Fruit fly (Drosophila melanogaster) whole organism, embryonic: ENCODE data around the gene CG14082.

Experiments
- CG11085 ChIP-seq: fragments of 200-800 bp; sonication (Bioruptor generic); IDR thresholded peaks from 2 replicates; pipeline ENCODE4 v1.3.6; 2022; ENCODE audit warnings: missing biosample characterization, missing genetic modification characterization
- CG11504 ChIP-seq: fragments of 200-800 bp; sonication (Bioruptor generic); optimal IDR thresholded peaks from 3 replicates; lab custom pipeline; 2019; ENCODE audit warnings: missing biosample characterization, mild to moderate bottlenecking, missing genetic modification characterization, moderate library complexity
- CG11695 ChIP-seq: fragments of 200-800 bp; sonication (Bioruptor generic); IDR thresholded peaks from 3 replicates; pipeline ENCODE4 v1.3.6; 2022; ENCODE audit warnings: missing biosample characterization, missing genetic modification characterization
- CG12104 ChIP-seq: fragments of 200-800 bp; sonication (Bioruptor generic); optimal IDR thresholded peaks from 3 replicates; lab custom pipeline; 2016; ENCODE audit warnings: missing biosample characterization, missing genetic modification characterization
- CG12219 ChIP-seq: fragments of 200-800 bp; sonication (Bioruptor generic); optimal IDR thresholded peaks from 3 replicates; lab custom pipeline; 2018; ENCODE audit warnings: missing biosample characterization, mild to moderate bottlenecking, missing genetic modification characterization
- CG12659 ChIP-seq: fragments of 200-800 bp; sonication (Bioruptor generic); optimal IDR thresholded peaks from 3 replicates; lab custom pipeline; 2017; ENCODE audit warnings: mild to moderate bottlenecking, missing biosample characterization, missing genetic modification reagents, missing genetic modification characterization
- CG13123 ChIP-seq: fragments of 200-800 bp; sonication (Bioruptor generic); optimal IDR thresholded peaks from 2 replicates; lab custom pipeline; 2016; ENCODE audit warnings: missing biosample characterization, missing genetic modification characterization
- CG14441 ChIP-seq: fragments of 200-800 bp; sonication (Bioruptor generic); IDR thresholded peaks from 2 replicates; pipeline ENCODE4 v1.3.6; 2022; ENCODE audit warnings: missing biosample characterization, missing genetic modification characterization
- CG14710 ChIP-seq: fragments of 200-800 bp; sonication (Bioruptor generic); optimal IDR thresholded peaks from 3 replicates; lab custom pipeline; 2019; ENCODE audit warnings: missing biosample characterization, mild to moderate bottlenecking, missing genetic modification characterization, moderate library complexity
- CG15011 ChIP-seq: fragments of 200-800 bp; sonication (Bioruptor generic); optimal IDR thresholded peaks from 3 replicates; lab custom pipeline; 2018; ENCODE audit warnings: missing biosample characterization, mild to moderate bottlenecking, missing genetic modification characterization
- CG15269 ChIP-seq: fragments of 200-800 bp; sonication (Bioruptor generic); optimal IDR thresholded peaks from 2 replicates; lab custom pipeline; 2018; ENCODE audit warnings: missing biosample characterization, mild to moderate bottlenecking, missing genetic modification characterization, moderate library complexity
- CG15514 ChIP-seq: fragments of 200-800 bp; sonication (Bioruptor generic); optimal IDR thresholded peaks from 3 replicates; lab custom pipeline; 2017; ENCODE audit warnings: missing biosample characterization, missing genetic modification characterization, mild to moderate bottlenecking, moderate library complexity, missing genetic modification reagents
- CG1603 ChIP-seq: fragments of 200-800 bp; sonication (Bioruptor generic); optimal IDR thresholded peaks from 2 replicates; lab custom pipeline; 2019; ENCODE audit warnings: missing biosample characterization, mild to moderate bottlenecking, missing genetic modification characterization, moderate library complexity
- CG17385 ChIP-seq: fragments of 200-800 bp; sonication (Bioruptor generic); optimal IDR thresholded peaks from 3 replicates; lab custom pipeline; 2018; ENCODE audit warnings: missing biosample characterization, mild to moderate bottlenecking, missing genetic modification characterization
- CG18619 ChIP-seq: fragments of 200-800 bp; sonication (Bioruptor generic); optimal IDR thresholded peaks from 3 replicates; lab custom pipeline; 2017; ENCODE audit warnings: missing biosample characterization, mild to moderate bottlenecking, missing genetic modification characterization
- CG2116 ChIP-seq: fragments of 200-800 bp; sonication (Bioruptor generic); optimal IDR thresholded peaks from 3 replicates; lab custom pipeline; 2018; ENCODE audit warnings: missing biosample characterization, mild to moderate bottlenecking, missing genetic modification characterization
- CG30020 ChIP-seq: fragments of 200-800 bp; optimal IDR thresholded peaks from 2 replicates; lab custom pipeline; 2019; ENCODE audit warnings: missing biosample characterization, mild to moderate bottlenecking, missing genetic modification characterization, moderate library complexity
- CG31388 ChIP-seq: fragments of 200-800 bp; sonication (Bioruptor generic); optimal IDR thresholded peaks from 2 replicates; lab custom pipeline; 2016; ENCODE audit warnings: missing biosample characterization, missing genetic modification characterization
- CG34422 ChIP-seq: fragments of 200-800 bp; sonication (Bioruptor generic); IDR thresholded peaks from 3 replicates; pipeline ENCODE4 v1.3.6; 2022; ENCODE audit warnings: missing biosample characterization, missing genetic modification characterization
- CG4360 ChIP-seq: fragments of 200-800 bp; sonication (Bioruptor generic); IDR thresholded peaks from 2 replicates; pipeline ENCODE4 v1.3.6; 2022; ENCODE audit warnings: missing biosample characterization, missing genetic modification characterization
- CG4730 ChIP-seq: fragments of 200-800 bp; sonication (Bioruptor generic); IDR thresholded peaks from 2 replicates; pipeline ENCODE4 v1.3.6; 2022; ENCODE audit warnings: missing biosample characterization, missing genetic modification characterization
- CG6791 ChIP-seq: fragments of 200-800 bp; sonication (Bioruptor generic); IDR thresholded peaks from 3 replicates; pipeline ENCODE4 v1.3.6; 2022; ENCODE audit warnings: missing biosample characterization, missing genetic modification characterization; ENCODE audit not compliant: partially characterized antibody
- Dbx ChIP-seq: fragments of 200-800 bp; sonication (Bioruptor generic); IDR thresholded peaks from 3 replicates; pipeline ENCODE4 v1.3.6; 2022; ENCODE audit warnings: missing biosample characterization, missing genetic modification characterization
- Deaf1 ChIP-seq: fragments of 200-800 bp; optimal IDR thresholded peaks from 3 replicates; lab custom pipeline; 2019; ENCODE audit warnings: missing biosample characterization, mild to moderate bottlenecking, missing genetic modification characterization, moderate library complexity
- Doc2 ChIP-seq: fragments of 200-800 bp; sonication (Bioruptor generic); IDR thresholded peaks from 2 replicates; pipeline ENCODE4 v1.3.6; 2022; ENCODE audit warnings: missing biosample characterization, missing genetic modification characterization
- Fer1 ChIP-seq: fragments of 200-800 bp; sonication (Bioruptor generic); optimal IDR thresholded peaks from 2 replicates; lab custom pipeline; 2017; ENCODE audit warnings: missing biosample characterization, mild to moderate bottlenecking, missing genetic modification characterization
- HLH54F ChIP-seq: fragments of 200-800 bp; sonication (Bioruptor generic); optimal IDR thresholded peaks from 3 replicates; lab custom pipeline; 2016; ENCODE audit warnings: missing biosample characterization, missing genetic modification characterization
- Oaz ChIP-seq: fragments of 200-800 bp; sonication (Bioruptor generic); IDR thresholded peaks from 2 replicates; pipeline ENCODE4 v1.3.6; 2022; ENCODE audit warnings: missing biosample characterization, missing genetic modification characterization
- Sox102F ChIP-seq: fragments of 200-800 bp; sonication (Bioruptor generic); optimal IDR thresholded peaks from 2 replicates; lab custom pipeline; 2018; ENCODE audit warnings: missing biosample characterization, mild to moderate bottlenecking, missing genetic modification characterization, moderate library complexity
- chinmo ChIP-seq: fragments of 200-800 bp; sonication (Bioruptor generic); IDR thresholded peaks from 4 replicates; pipeline ENCODE4 v1.3.6; 2022; ENCODE audit warnings: missing biosample characterization, missing genetic modification characterization; ENCODE audit not compliant: partially characterized antibody
- cwo ChIP-seq: fragments of 200-800 bp; sonication (Bioruptor generic); optimal IDR thresholded peaks from 3 replicates; lab custom pipeline; 2017; ENCODE audit warnings: missing biosample characterization, missing genetic modification characterization, mild to moderate bottlenecking, moderate library complexity, missing genetic modification reagents
- da ChIP-seq: fragments of 200-800 bp; sonication (Bioruptor generic); optimal IDR thresholded peaks from 2 replicates; lab custom pipeline; 2016; ENCODE audit warnings: missing biosample characterization, missing genetic modification characterization
- gfzf ChIP-seq: fragments of 200-800 bp; sonication (Bioruptor generic); optimal IDR thresholded peaks from 2 replicates; lab custom pipeline; 2016; ENCODE audit warnings: missing biosample characterization, mild to moderate bottlenecking, missing genetic modification characterization, moderate library complexity
- gro ChIP-seq: fragments of 200-800 bp; sonication (Bioruptor generic); optimal IDR thresholded peaks from 2 replicates; lab custom pipeline; 2016; ENCODE audit warnings: missing biosample characterization, missing genetic modification characterization
- gsb ChIP-seq: fragments of 200-800 bp; sonication (Bioruptor generic); IDR thresholded peaks from 2 replicates; pipeline ENCODE4 v1.3.6; 2022; ENCODE audit warnings: missing biosample characterization, missing genetic modification characterization
- jing ChIP-seq: fragments of 200-800 bp; sonication (Bioruptor generic); optimal IDR thresholded peaks from 2 replicates; lab custom pipeline; 2018; ENCODE audit warnings: missing biosample characterization, mild to moderate bottlenecking, missing genetic modification characterization
- knrl ChIP-seq: fragments of 200-800 bp; sonication (Bioruptor generic); IDR thresholded peaks from 3 replicates; pipeline ENCODE4 v1.3.6; 2022; ENCODE audit warnings: missing biosample characterization, missing genetic modification characterization; ENCODE audit not compliant: partially characterized antibody
- nmo ChIP-seq: fragments of 200-800 bp; sonication (Bioruptor generic); optimal IDR thresholded peaks from 2 replicates; lab custom pipeline; 2018; ENCODE audit warnings: missing biosample characterization, mild to moderate bottlenecking, missing genetic modification characterization, moderate library complexity
- pros ChIP-seq: fragments of 200-800 bp; sonication (Bioruptor generic); optimal IDR thresholded peaks from 3 replicates; lab custom pipeline; 2019; ENCODE audit warnings: missing biosample characterization, mild to moderate bottlenecking, missing genetic modification characterization, moderate library complexity
- ranshi ChIP-seq: fragments of 200-800 bp; sonication (Bioruptor generic); IDR thresholded peaks from 2 replicates; pipeline ENCODE4 v1.3.6; 2022; ENCODE audit warnings: missing biosample characterization, missing genetic modification characterization
- repo ChIP-seq: fragments of 200-800 bp; sonication (Bioruptor generic); optimal IDR thresholded peaks from 2 replicates; lab custom pipeline; 2016; ENCODE audit warnings: missing biosample characterization, missing genetic modification characterization
- ro ChIP-seq: fragments of 200-800 bp; sonication (Bioruptor generic); IDR thresholded peaks from 2 replicates; pipeline ENCODE4 v1.3.6; 2022; ENCODE audit warnings: missing biosample characterization, missing genetic modification characterization
- scrt ChIP-seq: fragments of 200-800 bp; sonication (Bioruptor generic); optimal IDR thresholded peaks from 2 replicates; lab custom pipeline; 2018; ENCODE audit warnings: missing biosample characterization, mild to moderate bottlenecking, missing genetic modification characterization, moderate library complexity
- slbo ChIP-seq: fragments of 200-800 bp; sonication (Bioruptor generic); IDR thresholded peaks from 2 replicates; pipeline ENCODE4 v1.3.6; 2022; ENCODE audit warnings: missing biosample characterization, missing genetic modification characterization
- sr ChIP-seq: fragments of 200-800 bp; sonication (Bioruptor generic); IDR thresholded peaks from 3 replicates; pipeline ENCODE4 v1.3.6; 2022; ENCODE audit warnings: missing biosample characterization, missing genetic modification characterization
- trem ChIP-seq: fragments of 200-800 bp; optimal IDR thresholded peaks from 3 replicates; lab custom pipeline; 2019; ENCODE audit warnings: missing biosample characterization, mild to moderate bottlenecking, missing genetic modification characterization, moderate library complexity
- ttk ChIP-seq: fragments of 200-800 bp; sonication (Bioruptor generic); IDR thresholded peaks from 2 replicates; pipeline ENCODE4 v2.1.2; 2022; ENCODE audit warnings: missing biosample characterization, missing genetic modification characterization
- tup ChIP-seq: fragments of 200-800 bp; sonication (Bioruptor generic); optimal IDR thresholded peaks from 2 replicates; lab custom pipeline; 2016; ENCODE audit warnings: missing biosample characterization, mild to moderate bottlenecking, missing genetic modification characterization, moderate library complexity
- yki ChIP-seq: fragments of >200 bp; optimal IDR thresholded peaks from 3 replicates; lab custom pipeline; 2018
- zen ChIP-seq: fragments of 200-800 bp; sonication (Bioruptor generic); optimal IDR thresholded peaks from 3 replicates; lab custom pipeline; 2018; ENCODE audit warnings: missing biosample characterization, mild to moderate bottlenecking, missing genetic modification characterization, moderate library complexity

Gene CG14082

DNA sequence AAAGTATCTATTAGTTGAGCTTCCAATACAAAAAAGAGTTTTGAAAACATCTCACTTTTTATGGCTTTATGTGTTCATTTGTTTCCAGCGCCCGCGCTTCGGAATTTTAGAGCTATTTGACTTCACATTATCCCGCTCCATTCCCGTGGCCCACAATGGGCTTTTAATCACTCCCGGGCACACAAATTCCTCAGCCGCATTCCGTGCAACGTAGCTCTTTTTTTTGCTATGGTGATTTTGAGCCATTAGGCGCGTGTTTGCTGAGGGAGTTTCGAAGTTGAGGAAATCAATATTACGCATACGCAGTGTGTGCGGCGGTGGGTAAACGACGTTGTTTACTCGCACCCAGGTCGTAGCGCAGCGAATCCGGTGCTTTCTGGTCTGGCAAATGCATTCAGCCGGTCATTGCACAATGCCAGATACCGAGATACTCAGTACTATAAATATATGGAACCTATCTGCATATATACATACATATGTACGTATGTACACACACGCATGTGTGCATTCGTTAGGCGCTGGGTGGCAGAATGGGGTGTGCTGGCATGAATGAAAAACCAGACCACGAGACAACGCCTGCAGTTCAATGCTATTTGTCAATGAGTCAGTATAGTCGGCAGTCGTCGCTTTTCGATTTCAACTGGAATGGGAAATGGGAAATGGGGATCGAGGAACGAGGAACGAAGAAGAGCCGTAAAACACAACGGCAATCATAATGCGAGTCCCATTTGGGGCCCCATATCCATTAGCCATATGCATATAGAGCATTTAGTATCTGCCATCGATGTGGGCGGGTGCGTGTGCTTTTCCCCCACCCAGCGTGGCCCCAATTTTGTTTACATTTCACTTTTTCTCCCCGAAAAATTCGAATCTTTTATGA lies 65.5 kb downstream of the CG14082 start (continued):
- TF ChIP-seq CG15269 (no peak), da (no peak), gsb (GFP tag; lab: Robert Waterston, UW) (no peak), CG15514 (GFP tag; lab: Kevin White, UChicago) (no peak), CG6791 (no peak), yki (lab: Kevin White, UChicago) (no peak), knrl (GFP tag; lab: Robert Waterston, UW) (no peak), CG14710 (tag; lab: Kevin White, UChicago) (no peak), Sox102F (GFP tag; lab: Kevin White, UChicago) (peak; percentile 34), cwo (GFP tag; lab: Kevin White, UChicago) (no peak), gro (no peak), chinmo (0 out of 4 replicates have a peak, but pooled peaks have one; percentile 28), CG1603 (tag; lab: Kevin White, UChicago) (peak; percentile 16), CG13123 (no peak), CG14441 (no peak), CG31388 (GFP tag; lab: Kevin White, UChicago) (no peak), gfzf (no peak), CG30020 (tag; lab: Kevin White, UChicago) (no peak), Fer1 (GFP tag; lab: Kevin White, UChicago) (no peak), CG11695 (GFP tag; lab: Robert Waterston, UW) (no peak), CG12659 (GFP tag; lab: Kevin White, UChicago) (no peak), CG4730 (no peak), zen (tag; lab: Kevin White, UChicago) (no peak), CG34422 (no peak), CG11504 (peak; percentile 6), CG18619 (no peak), trem (tag; lab: Kevin White, UChicago) (no peak), scrt (GFP tag; lab: Kevin White, UChicago) (no peak), CG4360 (GFP tag; lab: Robert Waterston, UW) (no peak), pros (GFP tag; lab: Kevin White, UChicago) (no peak), CG11085 (GFP tag; lab: Robert Waterston, UW) (no peak), Doc2 (GFP tag; lab: Robert Waterston, UW) (no peak), ranshi (GFP tag; lab: Robert Waterston, UW) (no peak), CG17385 (no peak), jing (GFP tag; lab: Kevin White, UChicago) (no peak), ro (no peak), tup (GFP tag; lab: Kevin White, UChicago) (no peak), repo (GFP tag; lab: Kevin White, UChicago) (no peak), nmo (GFP tag; lab: Kevin White, UChicago) (no peak), Dbx (no peak), Deaf1 (tag; lab: Kevin White, UChicago) (no peak), CG12219 (GFP tag; lab: Kevin White, UChicago) (no peak), Oaz (no peak), slbo (no peak), CG12104 (no peak), CG2116 (GFP tag; lab: Kevin White, UChicago) (no peak), HLH54F (GFP tag; lab: Kevin White, UChicago) (no peak), sr (GFP tag; lab: Robert Waterston, UW) (peak; percentile 97), ttk (GFP tag; lab: Robert Waterston, UW) (no peak), CG15011 (GFP tag; lab: Kevin White, UChicago) (no peak)
